Worm (Caenorhabditis elegans) whole organism, L3 larva: ENCODE results near the gene alh-9.

Experiments used
- aly-2 ChIP-seq: fragments of 150-350 bp; optimal IDR thresholded peaks from 2 replicates; lab custom pipeline; 2014; ENCODE audit warnings: missing biosample characterization, missing genetic modification characterization
- ama-1 ChIP-seq: fragments of 150-350 bp; optimal IDR thresholded peaks from 2 replicates; lab custom pipeline; 2018
- ceh-28 ChIP-seq: fragments of 150-350 bp; optimal IDR thresholded peaks from 2 replicates; lab custom pipeline; 2014; ENCODE audit warnings: missing biosample characterization, missing genetic modification reagents, missing genetic modification characterization
- ceh-82 ChIP-seq: fragments of 150-350 bp; optimal IDR thresholded peaks from 2 replicates; lab custom pipeline; 2014; ENCODE audit warnings: missing biosample characterization, missing genetic modification characterization
- ceh-9 ChIP-seq: sonication (generic microtip); optimal IDR thresholded peaks from 2 replicates; lab custom pipeline; 2018; ENCODE audit warnings: missing biosample characterization, missing genetic modification characterization
- daf-12 ChIP-seq: fragments of 150-350 bp; optimal IDR thresholded peaks from 2 replicates; lab custom pipeline; 2014; ENCODE audit warnings: missing biosample characterization, missing genetic modification reagents, missing genetic modification characterization
- egl-27 ChIP-seq: sonication (generic microtip); optimal IDR thresholded peaks from 4 replicates; lab custom pipeline; 2017; ENCODE audit warnings: missing biosample characterization, missing genetic modification reagents, missing genetic modification characterization
- egl-5 ChIP-seq: fragments of 150-350 bp; optimal IDR thresholded peaks from 2 replicates; lab custom pipeline; 2017; ENCODE audit warnings: missing biosample characterization, missing genetic modification reagents, missing genetic modification characterization, inconsistent platforms
- elt-2 ChIP-seq: sonication (generic microtip); optimal IDR thresholded peaks from 2 replicates; lab custom pipeline; 2016; ENCODE audit warnings: missing genetic modification reagents, mild to moderate bottlenecking, missing genetic modification characterization, missing compliant biosample characterization
- eor-1 ChIP-seq, 2 experiments: fragments of 150-350 bp; optimal IDR thresholded peaks; 2 replicates each; lab custom pipeline; 2014 to 2018; ENCODE audit warnings: missing biosample characterization in 2 of 2, missing genetic modification characterization in 2 of 2
- fkh-10 ChIP-seq: sonication (generic microtip); optimal IDR thresholded peaks from 2 replicates; lab custom pipeline; 2017; ENCODE audit warnings: missing biosample characterization, missing genetic modification reagents, missing genetic modification characterization
- fkh-2 ChIP-seq: fragments of 150-350 bp; optimal IDR thresholded peaks from 2 replicates; lab custom pipeline; 2014; ENCODE audit warnings: missing biosample characterization, missing genetic modification reagents, missing genetic modification characterization
- fos-1 ChIP-seq: fragments of 150-350 bp; optimal IDR thresholded peaks from 2 replicates; lab custom pipeline; 2014; ENCODE audit warnings: missing biosample characterization, missing genetic modification characterization
- lin-15B ChIP-seq: fragments of 150-350 bp; optimal IDR thresholded peaks from 2 replicates; lab custom pipeline; 2014; ENCODE audit warnings: missing biosample characterization, missing genetic modification characterization
- lin-39 ChIP-seq: fragments of 150-350 bp; optimal IDR thresholded peaks from 2 replicates; lab custom pipeline; 2018; ENCODE audit warnings: missing biosample characterization, missing genetic modification reagents, missing genetic modification characterization
- lsy-12 ChIP-seq: sonication (generic microtip); optimal IDR thresholded peaks from 2 replicates; lab custom pipeline; 2016; ENCODE audit warnings: mild to moderate bottlenecking, missing genetic modification characterization, missing compliant biosample characterization
- nfya-1 ChIP-seq: sonication (generic microtip); optimal IDR thresholded peaks from 2 replicates; lab custom pipeline; 2017; ENCODE audit warnings: missing genetic modification characterization, mild to moderate bottlenecking, missing compliant biosample characterization, antibody characterized with exemption, moderate library complexity; ENCODE audit not compliant: insufficient read depth
- nhr-12 ChIP-seq: fragments of 150-350 bp; optimal IDR thresholded peaks from 2 replicates; lab custom pipeline; 2014; ENCODE audit warnings: missing biosample characterization, missing genetic modification characterization
- nhr-23 ChIP-seq: fragments of 150-350 bp; optimal IDR thresholded peaks from 2 replicates; lab custom pipeline; 2014; ENCODE audit warnings: missing biosample characterization, missing genetic modification reagents, missing genetic modification characterization
- nhr-237 ChIP-seq: fragments of 150-350 bp; optimal IDR thresholded peaks from 2 replicates; lab custom pipeline; 2014; ENCODE audit warnings: missing biosample characterization, missing genetic modification characterization
- nhr-25 ChIP-seq: sonication (generic microtip); optimal IDR thresholded peaks from 2 replicates; lab custom pipeline; 2017; ENCODE audit warnings: missing biosample characterization, missing genetic modification characterization
- nhr-28 ChIP-seq: fragments of 150-350 bp; optimal IDR thresholded peaks from 2 replicates; lab custom pipeline; 2014; ENCODE audit warnings: missing biosample characterization, missing genetic modification characterization
- nhr-43 ChIP-seq: sonication (generic microtip); optimal IDR thresholded peaks from 2 replicates; lab custom pipeline; 2016; ENCODE audit warnings: mild to moderate bottlenecking, missing genetic modification characterization, missing compliant biosample characterization; ENCODE audit not compliant: poor library complexity, severe bottlenecking
- nhr-76 ChIP-seq: fragments of 150-350 bp; sonication (generic microtip); optimal IDR thresholded peaks from 5 replicates; lab custom pipeline; 2014; ENCODE audit warnings: missing biosample characterization, missing genetic modification characterization
- pha-4 ChIP-seq: fragments of 150-350 bp; optimal IDR thresholded peaks from 2 replicates; lab custom pipeline; 2014; ENCODE audit warnings: missing biosample characterization, missing genetic modification reagents, missing genetic modification characterization
- pqm-1 ChIP-seq: fragments of 150-350 bp; optimal IDR thresholded peaks from 2 replicates; lab custom pipeline; 2017; ENCODE audit warnings: missing biosample characterization, missing genetic modification characterization, inconsistent platforms
- sea-2 ChIP-seq: fragments of 150-350 bp; sonication (generic microtip); optimal IDR thresholded peaks from 4 replicates; lab custom pipeline; 2014; ENCODE audit warnings: missing biosample characterization, missing genetic modification reagents, missing genetic modification characterization
- skn-1 ChIP-seq: fragments of 150-350 bp; optimal IDR thresholded peaks from 2 replicates; lab custom pipeline; 2014; ENCODE audit warnings: missing biosample characterization, missing genetic modification characterization
- tbx-2 ChIP-seq: sonication (generic microtip); optimal IDR thresholded peaks from 2 replicates; lab custom pipeline; 2016; ENCODE audit warnings: mild to moderate bottlenecking, missing genetic modification characterization, missing compliant biosample characterization
- unc-62 ChIP-seq: fragments of 150-350 bp; sonication (generic microtip); optimal IDR thresholded peaks from 4 replicates; lab custom pipeline; 2014; ENCODE audit warnings: missing biosample characterization, missing genetic modification reagents, missing genetic modification characterization
- ztf-4 ChIP-seq: fragments of 150-350 bp; optimal IDR thresholded peaks from 2 replicates; lab custom pipeline; 2014; ENCODE audit warnings: missing biosample characterization, missing genetic modification characterization

The alh-9 gene

ce11 chrIII:5846412-5846811 lies 9.4 kb upstream of the alh-9 start:
- TF ChIP-seq skn-1 (tag; lab: Kevin White, UChicago) (no peak), fkh-10 (GFP tag; lab: Kevin White, UChicago) (peak; percentile 74), nfya-1 (tag; lab: Kevin White, UChicago) (peak; percentile 46)

- TF ChIP-seq fkh-10 (GFP tag; lab: Kevin White, UChicago) (no peak), tbx-2 (tag; lab: Kevin White, UChicago) (peak; percentile 26), pha-4 (peak; percentile 45), nhr-76 (no peak), nfya-1 (tag; lab: Kevin White, UChicago) (peak; percentile 35), lin-15B (tag; lab: Kevin White, UChicago) (peak; percentile 0), egl-27 (tag; lab: Kevin White, UChicago) (no peak), fkh-2 (tag; lab: Kevin White, UChicago) (no peak), skn-1 (tag; lab: Kevin White, UChicago) (no peak), nhr-28 (no peak), nhr-43 (peak; percentile 30), fos-1 (tag; lab: Kevin White, UChicago) (no peak), elt-2 (tag; lab: Kevin White, UChicago) (peak; percentile 38), lin-39 (no peak), unc-62 (GFP tag; lab: Kevin White, UChicago) (no peak), pqm-1 (no peak), ama-1 (lab: Kevin White, UChicago) (peak; percentile 79), ceh-9 (tag; lab: Kevin White, UChicago) (no peak), nhr-237 (tag; lab: Kevin White, UChicago) (no peak)
- TF ChIP-seq, all 47 proteins: peak for 7
Observed at ce11 chrIII:5853240-5853639, 2.6 kb upstream of the alh-9 start, which contains the start of gene ddx-23. Gene ddx-23, minus strand, starts transcription at chrIII:5853269.

DNA sequence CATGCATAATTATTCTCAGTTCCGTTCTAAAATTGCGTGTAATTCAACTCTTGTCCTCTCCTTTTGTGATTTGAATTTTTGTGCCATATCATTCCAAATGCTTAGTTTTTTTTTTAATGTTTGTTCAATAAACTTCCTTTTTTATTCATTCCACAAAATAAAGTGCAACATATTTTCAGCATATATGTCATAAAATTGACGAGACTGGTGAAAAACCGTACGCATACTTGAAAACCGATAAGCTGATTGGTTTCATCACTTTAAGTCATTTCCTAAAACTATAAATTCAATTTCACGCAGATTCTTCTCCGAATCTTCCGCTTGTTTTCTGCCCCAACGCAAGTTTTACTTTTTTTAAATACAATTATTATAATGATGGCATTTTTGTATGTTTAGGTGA lies 3.2 kb downstream of the alh-9 start, which contains the start of gene dpf-4:
Gene dpf-4, plus strand, starts transcription at position 301 of the 400 bp plus-strand sequence.
- peak; percentile 10 for TF ChIP-seq ztf-4 (tag; lab: Kevin White, UChicago)
- no peak for TF ChIP-seq fkh-2 (tag; lab: Kevin White, UChicago)

DNA sequence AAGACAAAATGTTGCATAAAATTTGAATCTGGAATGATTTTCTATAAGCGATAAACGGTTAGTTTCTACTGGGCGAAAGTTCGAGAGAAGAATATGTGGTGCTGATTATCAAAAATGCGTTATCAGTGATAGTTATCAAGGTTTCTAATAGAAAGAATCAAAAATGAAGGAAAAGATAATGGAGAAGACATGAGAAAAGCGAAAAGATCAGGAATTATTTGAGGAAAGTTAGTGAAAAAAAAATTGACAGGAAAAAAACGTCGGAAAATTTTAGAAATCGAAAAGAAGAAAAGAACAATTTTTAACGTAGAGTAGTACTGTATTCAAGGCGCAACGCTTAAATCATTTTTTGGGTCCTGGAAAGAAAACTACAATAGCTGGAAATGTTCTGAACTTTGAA lies 8.0 kb downstream of the alh-9 start, which contains the start of gene dnpp-1:
Gene dnpp-1, minus strand, starts transcription at position 30 of the 400 bp plus-strand sequence.
- peak; percentile 61 for TF ChIP-seq pqm-1
- TF ChIP-seq ceh-28 (tag; lab: Kevin White, UChicago), result no peak
- peak; percentile 97 for TF ChIP-seq elt-2 (tag; lab: Kevin White, UChicago)
- no peak for TF ChIP-seq sea-2 (GFP tag; lab: Kevin White, UChicago)

- TF ChIP-seq lsy-12 (no peak), pha-4 (peak; percentile 5), tbx-2 (tag; lab: Kevin White, UChicago) (no peak)
Observed at ce11 chrIII:5864270-5864669, 8.5 kb downstream of the alh-9 start, which contains the start of gene rabn-5. Gene rabn-5, plus strand, starts transcription at chrIII:5864553.

DNA sequence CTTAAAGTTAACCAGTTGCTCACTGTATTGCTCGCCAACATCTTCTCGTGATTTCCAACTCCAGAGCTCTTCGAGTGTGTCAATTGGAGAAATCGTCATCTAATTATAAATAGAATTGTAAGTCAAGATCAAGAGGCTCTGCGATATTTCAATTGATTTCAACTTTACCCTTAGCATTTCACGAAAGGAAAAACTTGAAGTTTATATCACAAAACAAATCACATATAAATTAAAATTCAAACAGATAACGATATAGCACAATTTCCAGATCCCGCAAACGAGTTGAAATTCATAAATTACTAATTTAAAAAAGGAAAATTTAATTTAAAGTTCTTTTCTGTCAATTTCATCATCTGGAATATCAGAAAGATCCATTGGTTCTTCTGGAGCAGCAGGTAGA lies 12.6 kb downstream of the alh-9 start, which contains the start of gene eng-1:
Gene eng-1, minus strand, starts transcription at position 101 of the 400 bp plus-strand sequence.
- TF ChIP-seq nhr-23 (tag; lab: Kevin White, UChicago) (no peak), aly-2 (tag; lab: Kevin White, UChicago) (no peak), unc-62 (GFP tag; lab: Kevin White, UChicago) (no peak), nhr-76 (no peak), egl-5 (tag; lab: Kevin White, UChicago) (no peak), ceh-82 (tag; lab: Kevin White, UChicago) (no peak), nhr-25 (no peak), pha-4 (no peak)
- TF ChIP-seq, all 47 proteins: peak for 0

DNA sequence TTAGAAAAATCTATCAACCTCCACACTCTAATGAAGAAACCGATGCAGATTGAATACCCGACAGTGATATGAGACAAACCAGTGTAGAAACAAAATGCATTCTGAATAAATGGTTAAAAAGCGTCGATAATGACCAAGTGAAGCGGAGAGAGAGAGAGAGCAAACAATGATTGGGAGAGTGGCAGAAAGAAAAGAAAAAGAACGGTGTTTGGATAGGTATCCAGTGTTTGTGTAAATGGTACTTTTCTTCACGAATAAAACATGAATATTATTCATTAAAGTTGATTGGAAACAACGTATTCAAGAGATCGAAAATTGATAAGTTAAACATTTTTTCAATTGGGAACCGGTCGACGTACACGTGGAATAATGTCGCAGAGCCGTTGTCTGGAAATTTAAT lies 13.6 kb downstream of the alh-9 start, which contains the start of gene F01F1.15:
Gene F01F1.15, minus strand, starts transcription at position 101 of the 400 bp plus-strand sequence.
- TF ChIP-seq daf-12 (tag; lab: Kevin White, UChicago) (no peak), pha-4 (peak; percentile 13), eor-1 (tag; optimal IDR thresholded peaks at IDR 0.05; lab: Kevin White, UChicago) (no peak), nhr-12 (tag; lab: Kevin White, UChicago) (no peak), egl-27 (tag; lab: Kevin White, UChicago) (no peak)
